Worm (Caenorhabditis elegans) whole organism, L1 larva: ENCODE results near the gene skr-10.

Experiments
- C04F5.9 ChIP-seq: sonication (generic microtip); optimal IDR thresholded peaks from 2 replicates; lab custom pipeline; 2016; ENCODE audit warnings: missing genetic modification characterization, missing compliant biosample characterization
- C16A3.4 ChIP-seq: fragments of 150-350 bp; optimal IDR thresholded peaks from 2 replicates; lab custom pipeline; 2014; ENCODE audit warnings: missing biosample characterization, missing genetic modification characterization
- aha-1 ChIP-seq: fragments of 150-350 bp; optimal IDR thresholded peaks from 2 replicates; lab custom pipeline; 2014; ENCODE audit warnings: missing biosample characterization, missing genetic modification characterization
- ama-1 ChIP-seq: fragments of 150-350 bp; optimal IDR thresholded peaks from 2 replicates; lab custom pipeline; 2014
- blmp-1 ChIP-seq: fragments of 150-350 bp; optimal IDR thresholded peaks from 2 replicates; lab custom pipeline; 2014; ENCODE audit warnings: missing biosample characterization, missing genetic modification characterization
- ceh-8 ChIP-seq: fragments of 200-800 bp; sonication (Bioruptor generic); optimal IDR thresholded peaks from 2 replicates; lab custom pipeline; 2018; ENCODE audit warnings: mild to moderate bottlenecking, missing genetic modification characterization, moderate library complexity, missing compliant biosample characterization
- ceh-88 ChIP-seq: fragments of 200-800 bp; sonication (Bioruptor generic); IDR thresholded peaks from 2 replicates; pipeline ENCODE4 v1.3.6; 2022; ENCODE audit warnings: missing genetic modification characterization, missing compliant biosample characterization
- ceh-90 ChIP-seq: sonication (generic microtip); optimal IDR thresholded peaks from 2 replicates; lab custom pipeline; 2016; ENCODE audit warnings: missing genetic modification characterization, missing compliant biosample characterization
- dsc-1 ChIP-seq: sonication (generic microtip); optimal IDR thresholded peaks from 2 replicates; lab custom pipeline; 2016; ENCODE audit warnings: mild to moderate bottlenecking, missing genetic modification characterization, missing compliant biosample characterization
- efl-3 ChIP-seq: fragments of 200-800 bp; sonication (Bioruptor generic); optimal IDR thresholded peaks from 2 replicates; lab custom pipeline; 2018; ENCODE audit warnings: mild to moderate bottlenecking, missing genetic modification characterization, missing compliant biosample characterization
- elt-2 ChIP-seq: sonication (generic microtip); optimal IDR thresholded peaks from 2 replicates; lab custom pipeline; 2016; ENCODE audit warnings: missing genetic modification characterization, mild to moderate bottlenecking, inconsistent platforms, missing compliant biosample characterization, missing genetic modification reagents
- elt-3 ChIP-seq, 6 experiments: fragments of 150-350 bp in 1 of 6; sonication (generic microtip); optimal IDR thresholded peaks; 2 replicates each; lab custom pipeline; 2017 to 2018; ENCODE audit warnings: missing biosample characterization in 6 of 6, missing genetic modification characterization in 6 of 6, inconsistent platforms in 1 of 6
- fkh-4 ChIP-seq: sonication (generic microtip); optimal IDR thresholded peaks from 2 replicates; lab custom pipeline; 2016; ENCODE audit warnings: missing compliant biosample characterization, missing genetic modification characterization, borderline replicate concordance
- fos-1 ChIP-seq: fragments of 150-350 bp; optimal IDR thresholded peaks from 2 replicates; lab custom pipeline; 2014; ENCODE audit warnings: missing biosample characterization, missing genetic modification characterization
- hlh-17 ChIP-seq: fragments of 200-800 bp; sonication (Bioruptor generic); optimal IDR thresholded peaks from 2 replicates; lab custom pipeline; 2018; ENCODE audit warnings: missing genetic modification characterization, mild to moderate bottlenecking, missing compliant biosample characterization, moderate library complexity, borderline replicate concordance
- hlh-4 ChIP-seq: sonication (generic microtip); optimal IDR thresholded peaks from 2 replicates; lab custom pipeline; 2016; ENCODE audit warnings: mild to moderate bottlenecking, missing genetic modification characterization, missing compliant biosample characterization
- hpl-2 ChIP-seq: fragments of 150-350 bp; optimal IDR thresholded peaks from 2 replicates; lab custom pipeline; 2014; ENCODE audit warnings: missing biosample characterization, missing genetic modification reagents, missing genetic modification characterization
- irx-1 ChIP-seq: sonication (generic microtip); optimal IDR thresholded peaks from 2 replicates; lab custom pipeline; 2016; ENCODE audit warnings: missing genetic modification characterization, missing compliant biosample characterization
- jun-1 ChIP-seq: fragments of 150-350 bp; optimal IDR thresholded peaks from 2 replicates; lab custom pipeline; 2014; ENCODE audit warnings: missing biosample characterization, missing genetic modification reagents, missing genetic modification characterization
- lir-3 ChIP-seq: sonication (generic microtip); optimal IDR thresholded peaks from 2 replicates; lab custom pipeline; 2016; ENCODE audit warnings: mild to moderate bottlenecking, missing genetic modification characterization, moderate library complexity, missing compliant biosample characterization; ENCODE audit not compliant: poor library complexity
- mab-9 ChIP-seq: fragments of 200-800 bp; sonication (Bioruptor generic); IDR thresholded peaks from 2 replicates; pipeline ENCODE4 v1.3.6; 2022; ENCODE audit warnings: missing genetic modification reagents, missing genetic modification characterization, missing compliant biosample characterization
- mdl-1 ChIP-seq, 2 experiments: fragments of 150-350 bp; optimal IDR thresholded peaks; 2 replicates each; lab custom pipeline; 2014 to 2017; ENCODE audit warnings: missing biosample characterization in 2 of 2, missing genetic modification characterization in 2 of 2, inconsistent platforms in 1 of 2
- mep-1 ChIP-seq: fragments of 150-350 bp; optimal IDR thresholded peaks from 2 replicates; lab custom pipeline; 2014; ENCODE audit warnings: missing biosample characterization, missing genetic modification characterization
- nhr-11 ChIP-seq: fragments of 150-350 bp; optimal IDR thresholded peaks from 2 replicates; lab custom pipeline; 2014; ENCODE audit warnings: missing biosample characterization, missing genetic modification characterization
- nhr-12 ChIP-seq: sonication (generic microtip); optimal IDR thresholded peaks from 2 replicates; lab custom pipeline; 2017; ENCODE audit warnings: missing biosample characterization, missing genetic modification characterization
- nhr-19 ChIP-seq: fragments of 200-800 bp; sonication (Bioruptor generic); conservative IDR thresholded peaks from 2 replicates; pipeline ENCODE4 v1.3.6; 2022; ENCODE audit warnings: missing genetic modification characterization, missing compliant biosample characterization
- nhr-20 ChIP-seq: sonication (generic microtip); optimal IDR thresholded peaks from 2 replicates; lab custom pipeline; 2016; ENCODE audit warnings: mild to moderate bottlenecking, missing genetic modification characterization, missing compliant biosample characterization
- nhr-28 ChIP-seq: fragments of 150-350 bp; optimal IDR thresholded peaks from 2 replicates; lab custom pipeline; 2014; ENCODE audit warnings: missing biosample characterization, missing genetic modification characterization
- nhr-47 ChIP-seq: sonication (generic microtip); optimal IDR thresholded peaks from 2 replicates; lab custom pipeline; 2016; ENCODE audit warnings: mild to moderate bottlenecking, missing genetic modification characterization, moderate library complexity, missing compliant biosample characterization
- nhr-71 ChIP-seq: sonication (generic microtip); optimal IDR thresholded peaks from 2 replicates; lab custom pipeline; 2016; ENCODE audit warnings: mild to moderate bottlenecking, missing genetic modification characterization, moderate library complexity, missing compliant biosample characterization
- nhr-85 ChIP-seq: sonication (generic microtip); peaks from one replicate; lab custom pipeline; 2016; ENCODE audit warnings: missing genetic modification characterization, inconsistent platforms, missing compliant biosample characterization
- nhr-90 ChIP-seq: sonication (generic microtip); optimal IDR thresholded peaks from 2 replicates; lab custom pipeline; 2016; ENCODE audit warnings: mild to moderate bottlenecking, missing genetic modification characterization, missing compliant biosample characterization; ENCODE audit not compliant: poor library complexity
- pag-3 ChIP-seq: sonication (generic microtip); optimal IDR thresholded peaks from 2 replicates; lab custom pipeline; 2017; ENCODE audit warnings: missing genetic modification characterization, mild to moderate bottlenecking, missing compliant biosample characterization, antibody characterized with exemption, borderline replicate concordance; ENCODE audit not compliant: insufficient read depth
- pax-3 ChIP-seq: fragments of 200-800 bp; sonication (Bioruptor generic); optimal IDR thresholded peaks from 2 replicates; lab custom pipeline; 2018; ENCODE audit warnings: mild to moderate bottlenecking, missing genetic modification characterization, moderate library complexity, missing compliant biosample characterization
- rnt-1 ChIP-seq: sonication (generic microtip); optimal IDR thresholded peaks from 2 replicates; lab custom pipeline; 2016; ENCODE audit warnings: mild to moderate bottlenecking, missing genetic modification characterization, moderate library complexity, missing compliant biosample characterization
- skn-1 ChIP-seq: fragments of 150-350 bp; optimal IDR thresholded peaks from 2 replicates; lab custom pipeline; 2014; ENCODE audit warnings: missing biosample characterization, missing genetic modification characterization
- snpc-4 ChIP-seq: fragments of 150-350 bp; optimal IDR thresholded peaks from 2 replicates; lab custom pipeline; 2014; ENCODE audit warnings: missing biosample characterization, missing genetic modification characterization
- snu-23 ChIP-seq: sonication (generic microtip); optimal IDR thresholded peaks from 2 replicates; lab custom pipeline; 2016; ENCODE audit warnings: missing genetic modification characterization, missing compliant biosample characterization
- sup-37 ChIP-seq: fragments of 200-800 bp; sonication (Bioruptor generic); optimal IDR thresholded peaks from 2 replicates; lab custom pipeline; 2018; ENCODE audit warnings: mild to moderate bottlenecking, missing genetic modification characterization, missing compliant biosample characterization
- swsn-7 ChIP-seq: sonication (generic microtip); optimal IDR thresholded peaks from 2 replicates; lab custom pipeline; 2016; ENCODE audit warnings: missing genetic modification characterization, missing compliant biosample characterization
- tbx-2 ChIP-seq: sonication (generic microtip); optimal IDR thresholded peaks from 2 replicates; lab custom pipeline; 2016; ENCODE audit warnings: missing genetic modification characterization, missing compliant biosample characterization
- tlp-1 ChIP-seq: fragments of 150-350 bp; optimal IDR thresholded peaks from 2 replicates; lab custom pipeline; 2014; ENCODE audit warnings: missing biosample characterization, missing genetic modification characterization
- unc-62 ChIP-seq: fragments of 150-350 bp; optimal IDR thresholded peaks from 2 replicates; lab custom pipeline; 2014; ENCODE audit warnings: missing biosample characterization, missing genetic modification reagents, missing genetic modification characterization
- vab-15 ChIP-seq: sonication (generic microtip); optimal IDR thresholded peaks from 2 replicates; lab custom pipeline; 2017; ENCODE audit warnings: missing genotype, mild to moderate bottlenecking, missing genetic modification characterization, missing compliant biosample characterization
- xbp-1 ChIP-seq: sonication (generic microtip); optimal IDR thresholded peaks from 2 replicates; lab custom pipeline; 2016; ENCODE audit warnings: missing genetic modification characterization, missing compliant biosample characterization
- zag-1 ChIP-seq: fragments of 150-350 bp; optimal IDR thresholded peaks from 2 replicates; lab custom pipeline; 2014; ENCODE audit warnings: missing biosample characterization, missing genetic modification characterization
- zip-4 ChIP-seq: fragments of 200-800 bp; sonication (Bioruptor generic); optimal IDR thresholded peaks from 2 replicates; lab custom pipeline; 2018; ENCODE audit warnings: mild to moderate bottlenecking, missing genetic modification characterization, moderate library complexity, missing compliant biosample characterization
- ztf-11 ChIP-seq, 2 experiments: sonication (generic microtip); optimal IDR thresholded peaks; 2 replicates each; lab custom pipeline; 2016 to 2017; ENCODE audit warnings: missing genetic modification characterization in 2 of 2, missing biosample characterization in 1 of 2, missing compliant biosample characterization in 1 of 2
- ztf-4 ChIP-seq: fragments of 150-350 bp; optimal IDR thresholded peaks from 2 replicates; lab custom pipeline; 2014; ENCODE audit warnings: missing biosample characterization, missing genetic modification characterization

The skr-10 gene

ce11 chrIV:15931176-15931575 lies 15.4 kb upstream of the skr-10 start (continued):
- TF ChIP-seq elt-3 (tag; optimal IDR thresholded peaks at IDR 0.05; lab: Kevin White, UChicago) (peak in 1 of 6 experiments; percentile 3), tbx-2 (tag; lab: Kevin White, UChicago) (no peak), ztf-4 (tag; lab: Kevin White, UChicago) (no peak), ceh-90 (tag; lab: Kevin White, UChicago) (no peak), elt-2 (tag; lab: Kevin White, UChicago) (peak; percentile 12), rnt-1 (tag; lab: Kevin White, UChicago) (peak; percentile 54), irx-1 (tag; lab: Kevin White, UChicago) (no peak), sup-37 (GFP tag; lab: Kevin White, UChicago) (no peak), nhr-11 (no peak), nhr-20 (tag; lab: Kevin White, UChicago) (peak; percentile 5), snu-23 (GFP tag; lab: Kevin White, UChicago) (peak; percentile 45), mdl-1 (tag; optimal IDR thresholded peaks at IDR 0.05; lab: Kevin White, UChicago) (peak in 1 of 2 experiments; percentile 37), swsn-7 (no peak), nhr-47 (tag; lab: Kevin White, UChicago) (peak; percentile 19), nhr-90 (tag; lab: Kevin White, UChicago) (peak; percentile 17), ztf-11 (tag; optimal IDR thresholded peaks at IDR 0.05; lab: Kevin White, UChicago) (no peak), skn-1 (tag; lab: Kevin White, UChicago) (no peak), nhr-12 (tag; lab: Kevin White, UChicago) (no peak), zag-1 (tag; lab: Kevin White, UChicago) (no peak), hlh-17 (GFP tag; lab: Kevin White, UChicago) (no peak)

ce11 chrIV:15931833-15932232 lies 14.8 kb upstream of the skr-10 start:
- peak; percentile 37 for TF ChIP-seq hpl-2 (GFP tag; lab: Kevin White, UChicago)
- no peak for TF ChIP-seq fkh-4 (tag; lab: Kevin White, UChicago)
- no peak for TF ChIP-seq jun-1
- peak; percentile 61 for TF ChIP-seq snu-23 (GFP tag; lab: Kevin White, UChicago)
- TF ChIP-seq mab-9 (GFP tag; lab: Robert Waterston, UW), result no peak
- TF ChIP-seq nhr-85 (tag; lab: Kevin White, UChicago), result peak; percentile 60
- TF ChIP-seq hlh-4 (tag; lab: Kevin White, UChicago), result no peak
- TF ChIP-seq swsn-7, result peak; percentile 27
- no peak for TF ChIP-seq nhr-28 (tag; lab: Kevin White, UChicago)
- no peak for TF ChIP-seq ceh-8 (GFP tag; lab: Kevin White, UChicago)
- TF ChIP-seq irx-1 (tag; lab: Kevin White, UChicago), result no peak
- no peak for TF ChIP-seq nhr-12 (tag; lab: Kevin White, UChicago)
- no peak for TF ChIP-seq snpc-4 (tag; lab: Kevin White, UChicago)
- TF ChIP-seq mep-1 (tag; lab: Kevin White, UChicago), result peak; percentile 22
- TF ChIP-seq skn-1 (tag; lab: Kevin White, UChicago), result peak; percentile 7
- peak in 1 of 2 experiments; percentile 64 for TF ChIP-seq mdl-1 (tag; optimal IDR thresholded peaks at IDR 0.05; lab: Kevin White, UChicago)
- peak; percentile 10 for TF ChIP-seq xbp-1 (tag; lab: Kevin White, UChicago)
- TF ChIP-seq aha-1 (tag; lab: Kevin White, UChicago), result no peak
- TF ChIP-seq zip-4 (GFP tag; lab: Kevin White, UChicago), result no peak
- TF ChIP-seq dsc-1 (tag; lab: Kevin White, UChicago), result no peak
- TF ChIP-seq blmp-1, result no peak
- TF ChIP-seq nhr-71, result peak; percentile 46
- no peak for TF ChIP-seq efl-3 (GFP tag; lab: Kevin White, UChicago)
- peak; percentile 22 for TF ChIP-seq lir-3 (tag; lab: Kevin White, UChicago)
- no peak for TF ChIP-seq nhr-11
- TF ChIP-seq pag-3 (tag; lab: Kevin White, UChicago), result no peak
- TF ChIP-seq sup-37 (GFP tag; lab: Kevin White, UChicago), result no peak
- TF ChIP-seq elt-2 (tag; lab: Kevin White, UChicago), result peak; percentile 4
- peak; percentile 30 for TF ChIP-seq C16A3.4 (tag; lab: Kevin White, UChicago)
- TF ChIP-seq ama-1 (lab: Kevin White, UChicago), result no peak
- peak; percentile 50 for TF ChIP-seq nhr-19 (GFP tag; lab: Robert Waterston, UW)
- no peak for TF ChIP-seq pax-3 (tag; lab: Kevin White, UChicago)
- TF ChIP-seq ceh-88 (GFP tag; lab: Robert Waterston, UW), result no peak
- peak; percentile 62 for TF ChIP-seq rnt-1 (tag; lab: Kevin White, UChicago)
- no peak for TF ChIP-seq tlp-1 (tag; lab: Kevin White, UChicago)
- no peak for TF ChIP-seq ceh-90 (tag; lab: Kevin White, UChicago)
- no peak for TF ChIP-seq vab-15 (tag; lab: Kevin White, UChicago)
- no peak for TF ChIP-seq unc-62 (GFP tag; lab: Kevin White, UChicago)
- TF ChIP-seq C04F5.9 (tag; lab: Kevin White, UChicago), result no peak
- TF ChIP-seq fos-1 (tag; lab: Kevin White, UChicago), result no peak
- TF ChIP-seq nhr-47 (tag; lab: Kevin White, UChicago), result peak; percentile 37
